Worm (Caenorhabditis elegans) whole organism, L4 larva: ENCODE results near the gene Y66D12A.11.

Experiments
- F10B5.3 ChIP-seq: sonication (generic microtip); optimal IDR thresholded peaks from 2 replicates; lab custom pipeline; 2016; ENCODE audit warnings: mild to moderate bottlenecking, missing genetic modification characterization, missing compliant biosample characterization
- F49E8.2 ChIP-seq: sonication (generic microtip); optimal IDR thresholded peaks from 2 replicates; lab custom pipeline; 2016; ENCODE audit warnings: missing compliant biosample characterization, mild to moderate bottlenecking, missing genetic modification characterization, borderline replicate concordance
- T20F7.1 ChIP-seq: fragments of 200-800 bp; sonication (Bioruptor generic); optimal IDR thresholded peaks from 2 replicates; lab custom pipeline; 2018; ENCODE audit warnings: mild to moderate bottlenecking, missing genetic modification characterization, missing compliant biosample characterization
- Y105C5A.15 ChIP-seq: fragments of 200-800 bp; sonication (Bioruptor generic); IDR thresholded peaks from 2 replicates; pipeline ENCODE4 v1.3.6; 2022; ENCODE audit warnings: missing genetic modification characterization, missing compliant biosample characterization
- Y48G9A.11 ChIP-seq: fragments of 200-800 bp; sonication (Bioruptor generic); IDR thresholded peaks from 2 replicates; pipeline ENCODE4 v1.3.6; 2022; ENCODE audit warnings: missing genetic modification reagents, missing genetic modification characterization, missing compliant biosample characterization
- ZK337.2 ChIP-seq: fragments of 200-800 bp; sonication (Bioruptor generic); IDR thresholded peaks from 2 replicates; pipeline ENCODE4 v1.3.6; 2022; ENCODE audit warnings: missing genetic modification reagents, missing genetic modification characterization, missing compliant biosample characterization
- ZK546.5 ChIP-seq, 2 experiments: sonication (generic microtip); optimal IDR thresholded peaks; 2 replicates each; lab custom pipeline; 2017; ENCODE audit warnings: missing biosample characterization in 2 of 2, missing genetic modification characterization in 2 of 2
- arid-1 ChIP-seq: fragments of 200-800 bp; sonication (Bioruptor generic); conservative IDR thresholded peaks from 2 replicates; pipeline ENCODE4 v1.3.6; 2022; ENCODE audit warnings: missing genetic modification reagents, missing genetic modification characterization, missing compliant biosample characterization
- ceh-20 ChIP-seq: fragments of 200-800 bp; sonication (Bioruptor generic); IDR thresholded peaks from 2 replicates; pipeline ENCODE4 v1.3.6; 2022; ENCODE audit warnings: missing genetic modification reagents, missing genetic modification characterization, missing compliant biosample characterization
- ces-1 ChIP-seq: fragments of 150-350 bp; sonication (generic microtip); optimal IDR thresholded peaks from 4 replicates; lab custom pipeline; 2014; ENCODE audit warnings: missing biosample characterization, missing genetic modification reagents, missing genetic modification characterization
- daf-12 ChIP-seq: fragments of 150-350 bp; optimal IDR thresholded peaks from 2 replicates; lab custom pipeline; 2014; ENCODE audit warnings: missing biosample characterization, missing genetic modification reagents, missing genetic modification characterization
- dmd-8 ChIP-seq: fragments of 200-800 bp; sonication (Bioruptor generic); IDR thresholded peaks from 2 replicates; pipeline ENCODE4 v1.3.6; 2022; ENCODE audit warnings: missing genetic modification characterization, missing compliant biosample characterization
- dpl-1 ChIP-seq: fragments of 150-350 bp; optimal IDR thresholded peaks from 2 replicates; lab custom pipeline; 2014; ENCODE audit warnings: missing biosample characterization, missing genetic modification reagents, missing genetic modification characterization
- fkh-10 ChIP-seq: fragments of 150-350 bp; optimal IDR thresholded peaks from 2 replicates; lab custom pipeline; 2014; ENCODE audit warnings: missing biosample characterization, missing genetic modification reagents, missing genetic modification characterization
- lim-7 ChIP-seq: fragments of 200-800 bp; sonication (Bioruptor generic); IDR thresholded peaks from 2 replicates; pipeline ENCODE4 v1.3.6; 2022; ENCODE audit warnings: missing genetic modification characterization, missing compliant biosample characterization
- lin-38 ChIP-seq: fragments of 200-800 bp; sonication (Bioruptor generic); IDR thresholded peaks from 2 replicates; pipeline ENCODE4 v1.3.6; 2022; ENCODE audit warnings: missing genetic modification reagents, missing genetic modification characterization, missing compliant biosample characterization
- lsy-2 ChIP-seq, 2 experiments: fragments of 150-350 bp in 1 of 2; sonication (generic microtip) in 1 of 2; optimal IDR thresholded peaks; 2 replicates each; lab custom pipeline; 2014 to 2017; ENCODE audit warnings: missing biosample characterization in 2 of 2, missing genetic modification characterization in 2 of 2
- madf-5 ChIP-seq, 2 experiments: fragments of 200-800 bp; sonication (Bioruptor generic); IDR thresholded peaks; 2 replicates each; pipeline ENCODE4 v1.3.6; 2022; ENCODE audit warnings: missing compliant biosample characterization in 2 of 2, missing genetic modification characterization in 2 of 2
- mdl-1 ChIP-seq, 2 experiments: fragments of 150-350 bp in 1 of 2; sonication (generic microtip) in 1 of 2; optimal IDR thresholded peaks; 2 replicates each; lab custom pipeline; 2014 to 2017; ENCODE audit warnings: missing biosample characterization in 2 of 2, missing genetic modification characterization in 2 of 2
- mep-1 ChIP-seq: fragments of 150-350 bp; sonication (generic microtip); optimal IDR thresholded peaks from 3 replicates; lab custom pipeline; 2014; ENCODE audit warnings: missing biosample characterization, missing genetic modification characterization
- mes-2 ChIP-seq: sonication (generic microtip); optimal IDR thresholded peaks from 2 replicates; lab custom pipeline; 2016; ENCODE audit warnings: missing genotype, mild to moderate bottlenecking, missing genetic modification characterization, missing compliant biosample characterization; ENCODE audit not compliant: poor library complexity, severe bottlenecking
- nhr-28 ChIP-seq: fragments of 150-350 bp; optimal IDR thresholded peaks from 2 replicates; lab custom pipeline; 2014; ENCODE audit warnings: missing biosample characterization, missing genetic modification characterization
- nhr-41 ChIP-seq: fragments of 200-800 bp; sonication (Bioruptor generic); IDR thresholded peaks from 2 replicates; pipeline ENCODE4 v1.3.6; 2022; ENCODE audit warnings: missing genetic modification reagents, missing genetic modification characterization, missing compliant biosample characterization
- nhr-77 ChIP-seq: fragments of 150-350 bp; optimal IDR thresholded peaks from 2 replicates; lab custom pipeline; 2014; ENCODE audit warnings: missing biosample characterization, missing genetic modification characterization
- pha-4 ChIP-seq, 2 experiments: fragments of 150-350 bp in 1 of 2; fragments of 200-800 bp in 1 of 2; sonication (Bioruptor generic) in 1 of 2; IDR thresholded peaks in 1 of 2; optimal IDR thresholded peaks in 1 of 2; 2 replicates each; pipeline versions ENCODE4 v1.3.6 to Lab custom; 2014 to 2022; ENCODE audit warnings: missing genetic modification characterization in 2 of 2, missing genetic modification reagents in 2 of 2, missing biosample characterization in 1 of 2, missing compliant biosample characterization in 1 of 2
- php-3 ChIP-seq: fragments of 200-800 bp; sonication (Bioruptor generic); IDR thresholded peaks from 2 replicates; pipeline ENCODE4 v1.3.6; 2022; ENCODE audit warnings: missing genetic modification reagents, missing genetic modification characterization, missing compliant biosample characterization
- pqm-1 ChIP-seq: sonication (generic microtip); optimal IDR thresholded peaks from 2 replicates; lab custom pipeline; 2017; ENCODE audit warnings: missing biosample characterization, missing genetic modification characterization
- rbr-2 ChIP-seq: sonication (generic microtip); optimal IDR thresholded peaks from 2 replicates; lab custom pipeline; 2016; ENCODE audit warnings: missing genotype, missing genetic modification characterization, missing compliant biosample characterization
- set-16 ChIP-seq: fragments of 200-800 bp; sonication (Bioruptor generic); IDR thresholded peaks from 2 replicates; pipeline ENCODE4 v1.3.6; 2022; ENCODE audit warnings: missing genetic modification reagents, missing genetic modification characterization, missing compliant biosample characterization
- spr-3 ChIP-seq: fragments of 200-800 bp; sonication (Bioruptor generic); optimal IDR thresholded peaks from 2 replicates; lab custom pipeline; 2018; ENCODE audit warnings: mild to moderate bottlenecking, missing genetic modification characterization, missing compliant biosample characterization
- unc-130 ChIP-seq: sonication (generic microtip); optimal IDR thresholded peaks from 2 replicates; lab custom pipeline; 2016; ENCODE audit warnings: missing genetic modification reagents, missing genetic modification characterization, missing compliant biosample characterization
- unc-39 ChIP-seq: sonication (generic microtip); optimal IDR thresholded peaks from 2 replicates; lab custom pipeline; 2017; ENCODE audit warnings: missing biosample characterization, missing genetic modification characterization
- zip-2 ChIP-seq: fragments of 150-350 bp; optimal IDR thresholded peaks from 2 replicates; lab custom pipeline; 2014; ENCODE audit warnings: missing biosample characterization, missing genetic modification characterization

The Y66D12A.11 gene

ce11 chrIII:11563417-11563949 is at the start of gene Y66D12A.11:
TSS of gene Y66D12A.11 (plus strand) at chrIII:11563467.
- TF ChIP-seq dmd-8 (GFP tag; lab: Robert Waterston, UW), result 0 out of 2 replicates have a peak, but pooled peaks have one; percentile 6
- no peak for TF ChIP-seq nhr-41 (GFP tag; lab: Robert Waterston, UW)
- TF ChIP-seq T20F7.1, result no peak
- no peak for TF ChIP-seq ZK546.5 (tag; optimal IDR thresholded peaks at IDR 0.05; lab: Kevin White, UChicago)
- peak; percentile 57 for TF ChIP-seq set-16 (GFP tag; lab: Robert Waterston, UW)

DNA sequence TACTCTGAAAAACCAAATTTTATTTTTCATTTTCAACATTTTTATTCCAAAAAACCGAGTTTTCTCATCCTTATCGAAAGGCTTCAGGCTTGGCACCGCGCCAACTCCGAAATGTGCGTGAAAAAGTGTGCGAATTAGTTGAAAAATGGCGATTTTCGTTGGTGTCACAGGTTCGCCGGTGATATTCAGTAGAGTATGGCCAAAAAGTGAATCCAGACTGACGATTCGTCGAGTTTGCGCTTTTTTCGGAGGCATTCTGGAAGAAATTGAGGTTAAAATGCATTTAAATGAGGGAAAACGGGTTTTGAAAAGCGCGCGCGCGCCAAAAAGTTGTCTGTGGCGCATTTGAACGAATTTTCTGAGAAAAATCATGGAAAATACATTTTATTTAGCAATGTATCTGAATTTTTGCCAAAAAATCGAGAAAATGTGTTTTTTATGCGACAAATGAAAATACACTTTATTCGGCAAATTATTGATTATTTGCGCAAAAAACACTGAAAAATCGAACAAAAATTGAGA is 39.7 kb upstream of the Y66D12A.11 start, which contains the start of the genes Y66D12A.16 and such-1:
Gene Y66D12A.16, plus strand, starts transcription at position 51 of the 522 bp plus-strand sequence.
Gene such-1, minus strand, starts transcription at position 256 of the 522 bp plus-strand sequence.
- TF ChIP-seq arid-1 (GFP tag; lab: Robert Waterston, UW) (no peak), pqm-1 (no peak), mep-1 (tag; lab: Kevin White, UChicago) (no peak), lin-38 (no peak), rbr-2 (tag; lab: Kevin White, UChicago) (no peak), ces-1 (no peak), daf-12 (tag; lab: Kevin White, UChicago) (no peak), mdl-1 (tag; optimal IDR thresholded peaks at IDR 0.05; lab: Kevin White, UChicago) (no peak), F10B5.3 (no peak), madf-5 (GFP tag; IDR thresholded peaks at IDR 0.05; lab: Robert Waterston, UW) (no peak), spr-3 (GFP tag; lab: Kevin White, UChicago) (no peak), nhr-28 (tag; lab: Kevin White, UChicago) (no peak), zip-2 (tag; lab: Kevin White, UChicago) (no peak), Y48G9A.11 (GFP tag; lab: Robert Waterston, UW) (no peak), pha-4 (GFP tag; IDR thresholded peaks at IDR 0.05; lab: Robert Waterston, UW) (no peak), pha-4 (tag; optimal IDR thresholded peaks at IDR 0.05; lab: Kevin White, UChicago) (no peak), T20F7.1 (no peak), unc-39 (tag; lab: Kevin White, UChicago) (no peak), lim-7 (GFP tag; lab: Robert Waterston, UW) (no peak), Y105C5A.15 (GFP tag; lab: Robert Waterston, UW) (no peak)

DNA sequence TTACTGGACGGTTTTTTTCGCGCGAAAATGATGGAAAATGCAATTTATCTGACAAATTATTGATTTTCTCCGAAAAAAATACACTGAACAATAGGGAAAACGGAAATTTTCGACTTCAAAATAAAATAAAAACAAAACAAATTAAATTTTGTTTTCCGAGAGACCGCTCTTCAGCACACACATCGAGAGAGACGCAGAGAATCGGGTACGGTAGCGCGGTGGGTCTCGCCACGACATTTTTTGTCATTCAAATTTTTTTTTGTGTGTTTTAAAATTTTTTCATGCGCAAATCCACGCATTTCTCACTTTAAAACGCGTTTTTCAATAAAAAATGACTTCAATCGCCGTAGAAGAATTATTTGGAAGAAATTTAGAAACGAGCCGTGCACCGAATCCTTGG is 39.2 kb upstream of the Y66D12A.11 start:
- peak; percentile 61 for TF ChIP-seq lin-38
- no peak for TF ChIP-seq zip-2 (tag; lab: Kevin White, UChicago)
- peak; percentile 23 for TF ChIP-seq unc-130
- peak; percentile 41; the same call in 1 of the 2 replicates for TF ChIP-seq Y48G9A.11 (GFP tag; lab: Robert Waterston, UW)
- TF ChIP-seq nhr-77, result no peak
- no peak for TF ChIP-seq fkh-10 (GFP tag; lab: Kevin White, UChicago)
- peak; percentile 70 for TF ChIP-seq F49E8.2

- TF ChIP-seq lsy-2 (tag; optimal IDR thresholded peaks at IDR 0.05; lab: Kevin White, UChicago) (peak in 1 of 2 experiments; percentile 22), dpl-1 (GFP tag; lab: Kevin White, UChicago) (peak; percentile 36), ZK337.2 (GFP tag; lab: Robert Waterston, UW) (no peak), lin-38 (peak; percentile 35; the same call in 1 of the 2 replicates), mes-2 (peak; percentile 41)
Observed at ce11 chrIII:11526396-11526795, 36.9 kb upstream of the Y66D12A.11 start, which contains the start of gene xpb-1. TSS of gene xpb-1 (plus strand) at chrIII:11526657.

- TF ChIP-seq ceh-20 (GFP tag; lab: Robert Waterston, UW) (no peak), arid-1 (GFP tag; lab: Robert Waterston, UW) (no peak), dmd-8 (GFP tag; lab: Robert Waterston, UW) (no peak), php-3 (GFP tag; lab: Robert Waterston, UW) (0 out of 2 replicates have a peak, but pooled peaks have one; percentile 12)
Observed at ce11 chrIII:11534624-11535079, 28.6 kb upstream of the Y66D12A.11 start, which contains the start of gene nrps-1. TSS of gene nrps-1 (plus strand) at chrIII:11534674.
